1 fruit fly cellular context compared by ENCODE assay signal in genomic region chrX:11714529-11715262, dm6.
TF ChIP-seq lines count a peak whose summit lies in the region.

No protein-coding gene starts in this region.

TF ChIP-seq in whole organism, embryonic, 481 proteins besides CTCF, POLR2A, EP300 and RAD21 (continued from another document):
- TF ChIP-seq CG10431 (GFP tag; optimal IDR thresholded peaks at IDR 0.05; lab: Kevin White, UChicago) (peak; percentile 8), CG9932 (GFP tag; IDR thresholded peaks at IDR 0.05; lab: Robert Waterston, UW) (peak; percentile 69), CG14014 (GFP tag; IDR thresholded peaks at IDR 0.05; lab: Robert Waterston, UW) (peak; percentile 76), CG12659 (GFP tag; optimal IDR thresholded peaks at IDR 0.05; lab: Kevin White, UChicago) (peak; percentile 75), vvl (GFP tag; IDR thresholded peaks at IDR 0.05; lab: Robert Waterston, UW) (peak; percentile 62), Hr51 (GFP tag; optimal IDR thresholded peaks at IDR 0.05; lab: Kevin White, UChicago) (peak; percentile 65 to 75), ase (GFP tag; IDR thresholded peaks at IDR 0.05; lab: Robert Waterston, UW) (peak; percentile 61; the same call in 1 of the 3 replicates), ind (GFP tag; optimal IDR thresholded peaks at IDR 0.05; lab: Kevin White, UChicago) (peak; percentile 50), bigmax (GFP tag; optimal IDR thresholded peaks at IDR 0.05; lab: Kevin White, UChicago) (no peak), NfI (GFP tag; optimal IDR thresholded peaks at IDR 0.05; lab: Kevin White, UChicago) (peak; percentile 73), nerfin-1 (tag; optimal IDR thresholded peaks at IDR 0.05; lab: Kevin White, UChicago) (peak; percentile 63), slp2 (GFP tag; optimal IDR thresholded peaks at IDR 0.05; lab: Kevin White, UChicago) (peak; percentile 64), CG32767 (GFP tag; IDR thresholded peaks at IDR 0.05; lab: Robert Waterston, UW) (0 out of 2 replicates have a peak, but pooled peaks have one; percentile 39), grn (GFP tag; optimal IDR thresholded peaks at IDR 0.05; lab: Kevin White, UChicago) (no peak), CG4282 (GFP tag; optimal IDR thresholded peaks at IDR 0.05; lab: Kevin White, UChicago) (no peak), yki (optimal IDR thresholded peaks at IDR 0.05; lab: Kevin White, UChicago) (no peak), abd-A (tag; optimal IDR thresholded peaks at IDR 0.05; lab: Kevin White, UChicago) (peak; percentile 22), CG9876 (GFP tag; optimal IDR thresholded peaks at IDR 0.05; lab: Kevin White, UChicago) (peak; percentile 43), wdn (GFP tag; IDR thresholded peaks at IDR 0.05; lab: Robert Waterston, UW) (peak; percentile 59; the same call in 1 of the 2 replicates), Taf1 (GFP tag; IDR thresholded peaks at IDR 0.05; lab: Robert Waterston, UW) (peak; percentile 36; the same call in 1 of the 2 replicates), MTF-1 (GFP tag; optimal IDR thresholded peaks at IDR 0.05; lab: Kevin White, UChicago; ENCODE audit: borderline replicate concordance) (no peak), Aef1 (GFP tag; IDR thresholded peaks at IDR 0.05; lab: Robert Waterston, UW) (peak; percentile 61), kay (GFP tag; optimal IDR thresholded peaks at IDR 0.05; lab: Kevin White, UChicago) (no peak), tx (GFP tag; optimal IDR thresholded peaks at IDR 0.05; lab: Kevin White, UChicago) (peak; percentile 60), Jarid2 (GFP tag; optimal IDR thresholded peaks at IDR 0.05; lab: Kevin White, UChicago) (peak; percentile 60), ato (GFP tag; IDR thresholded peaks at IDR 0.05; lab: Robert Waterston, UW; ENCODE audit: partially characterized antibody) (peak; percentile 31; the same call in 1 of the 2 replicates), Opbp (GFP tag; IDR thresholded peaks at IDR 0.05; lab: Robert Waterston, UW; ENCODE audit: partially characterized antibody) (no peak; the same call in 2 of the 3 replicates), CG3995 (GFP tag; optimal IDR thresholded peaks at IDR 0.05; lab: Kevin White, UChicago) (no peak), dimm (GFP tag; IDR thresholded peaks at IDR 0.05; lab: Robert Waterston, UW) (no peak), CG6175 (GFP tag; IDR thresholded peaks at IDR 0.05; lab: Robert Waterston, UW) (peak; percentile 88), CG13894 (tag; optimal IDR thresholded peaks at IDR 0.05; lab: Kevin White, UChicago) (peak; percentile 60), zen (tag; optimal IDR thresholded peaks at IDR 0.05; lab: Kevin White, UChicago) (no peak), NC2β (GFP tag; optimal IDR thresholded peaks at IDR 0.05; lab: Kevin White, UChicago) (peak; percentile 23), bcd (GFP tag; optimal IDR thresholded peaks at IDR 0.05; lab: Kevin White, UChicago) (peak; percentile 78), bbx (GFP tag; IDR thresholded peaks at IDR 0.05; lab: Robert Waterston, UW; ENCODE audit: partially characterized antibody) (peak; percentile 35; the same call in 1 of the 2 replicates)
